Worm (Caenorhabditis elegans) whole organism, L1 larva: ENCODE measurements around the gene F53H2.3.

Source experiments
- C16A3.4 ChIP-seq: fragments of 150-350 bp; optimal IDR thresholded peaks from 2 replicates; lab custom pipeline; 2014; ENCODE audit warnings: missing biosample characterization, missing genetic modification characterization
- C34B4.2 ChIP-seq: sonication (generic microtip); optimal IDR thresholded peaks from 2 replicates; lab custom pipeline; 2017; ENCODE audit warnings: mild to moderate bottlenecking, missing genetic modification characterization, missing compliant biosample characterization
- F16B12.6 ChIP-seq: fragments of 150-350 bp; optimal IDR thresholded peaks from 2 replicates; lab custom pipeline; 2014; ENCODE audit warnings: missing biosample characterization, missing genetic modification characterization
- aha-1 ChIP-seq: fragments of 150-350 bp; optimal IDR thresholded peaks from 2 replicates; lab custom pipeline; 2014; ENCODE audit warnings: missing biosample characterization, missing genetic modification characterization
- aly-2 ChIP-seq: fragments of 150-350 bp; optimal IDR thresholded peaks from 2 replicates; lab custom pipeline; 2014; ENCODE audit warnings: missing biosample characterization, missing genetic modification characterization
- ama-1 ChIP-seq: fragments of 150-350 bp; optimal IDR thresholded peaks from 2 replicates; lab custom pipeline; 2014
- ceh-63 ChIP-seq: fragments of 200-800 bp; sonication (Bioruptor generic); optimal IDR thresholded peaks from 2 replicates; lab custom pipeline; 2018; ENCODE audit warnings: mild to moderate bottlenecking, missing genetic modification characterization, missing compliant biosample characterization
- ceh-8 ChIP-seq: fragments of 200-800 bp; sonication (Bioruptor generic); optimal IDR thresholded peaks from 2 replicates; lab custom pipeline; 2018; ENCODE audit warnings: mild to moderate bottlenecking, missing genetic modification characterization, moderate library complexity, missing compliant biosample characterization
- ceh-82 ChIP-seq, 3 experiments: fragments of 150-350 bp in 1 of 3; sonication (generic microtip) in 2 of 3; optimal IDR thresholded peaks; 2 replicates each; lab custom pipeline; 2014 to 2017; ENCODE audit warnings: missing biosample characterization in 3 of 3, missing genetic modification characterization in 3 of 3
- ceh-90 ChIP-seq: sonication (generic microtip); optimal IDR thresholded peaks from 2 replicates; lab custom pipeline; 2016; ENCODE audit warnings: missing genetic modification characterization, missing compliant biosample characterization
- ces-1 ChIP-seq: fragments of 150-350 bp; optimal IDR thresholded peaks from 2 replicates; lab custom pipeline; 2014; ENCODE audit warnings: missing biosample characterization, missing genetic modification reagents, missing genetic modification characterization
- dpl-1 ChIP-seq, 3 experiments: fragments of 150-350 bp in 2 of 3; sonication (generic microtip) in 1 of 3; optimal IDR thresholded peaks; 2 replicates each; lab custom pipeline; 2014 to 2017; ENCODE audit warnings: missing biosample characterization in 3 of 3, missing genetic modification characterization in 3 of 3, missing genetic modification reagents in 3 of 3
- dsc-1 ChIP-seq: sonication (generic microtip); optimal IDR thresholded peaks from 2 replicates; lab custom pipeline; 2016; ENCODE audit warnings: mild to moderate bottlenecking, missing genetic modification characterization, missing compliant biosample characterization
- efl-1 ChIP-seq, 4 experiments: fragments of 150-350 bp; optimal IDR thresholded peaks in 3 of 4; peaks in 1 of 4; 1 replicate in 1 of 4; 2 replicates in 3 of 4; lab custom pipeline; 2014; ENCODE audit warnings: missing biosample characterization in 2 of 4, missing genetic modification characterization in 2 of 4, missing genetic modification reagents in 2 of 4
- efl-3 ChIP-seq: fragments of 200-800 bp; sonication (Bioruptor generic); optimal IDR thresholded peaks from 2 replicates; lab custom pipeline; 2018; ENCODE audit warnings: mild to moderate bottlenecking, missing genetic modification characterization, missing compliant biosample characterization
- elt-2 ChIP-seq: sonication (generic microtip); optimal IDR thresholded peaks from 2 replicates; lab custom pipeline; 2016; ENCODE audit warnings: missing genetic modification characterization, mild to moderate bottlenecking, inconsistent platforms, missing compliant biosample characterization, missing genetic modification reagents
- fkh-4 ChIP-seq: sonication (generic microtip); optimal IDR thresholded peaks from 2 replicates; lab custom pipeline; 2016; ENCODE audit warnings: missing compliant biosample characterization, missing genetic modification characterization, borderline replicate concordance
- fkh-8 ChIP-seq: sonication (generic microtip); optimal IDR thresholded peaks from 2 replicates; lab custom pipeline; 2016; ENCODE audit warnings: mild to moderate bottlenecking, missing genetic modification characterization, missing compliant biosample characterization
- fos-1 ChIP-seq: fragments of 150-350 bp; optimal IDR thresholded peaks from 2 replicates; lab custom pipeline; 2014; ENCODE audit warnings: missing biosample characterization, missing genetic modification characterization
- grh-1 ChIP-seq: fragments of 200-800 bp; sonication (Bioruptor generic); IDR thresholded peaks from 2 replicates; pipeline ENCODE4 v1.3.6; 2022; ENCODE audit warnings: missing genetic modification reagents, missing genetic modification characterization, missing compliant biosample characterization
- hlh-17 ChIP-seq: fragments of 200-800 bp; sonication (Bioruptor generic); optimal IDR thresholded peaks from 2 replicates; lab custom pipeline; 2018; ENCODE audit warnings: missing genetic modification characterization, mild to moderate bottlenecking, missing compliant biosample characterization, moderate library complexity, borderline replicate concordance
- hpl-2 ChIP-seq: fragments of 150-350 bp; optimal IDR thresholded peaks from 2 replicates; lab custom pipeline; 2014; ENCODE audit warnings: missing biosample characterization, missing genetic modification reagents, missing genetic modification characterization
- irx-1 ChIP-seq: sonication (generic microtip); optimal IDR thresholded peaks from 2 replicates; lab custom pipeline; 2016; ENCODE audit warnings: missing genetic modification characterization, missing compliant biosample characterization
- lin-13 ChIP-seq: fragments of 150-350 bp; optimal IDR thresholded peaks from 2 replicates; lab custom pipeline; 2014; ENCODE audit warnings: missing biosample characterization, missing genetic modification reagents, missing genetic modification characterization
- lin-14 ChIP-seq: fragments of 200-800 bp; sonication (Bioruptor generic); optimal IDR thresholded peaks from 2 replicates; lab custom pipeline; 2018; ENCODE audit warnings: mild to moderate bottlenecking, missing genetic modification characterization, moderate library complexity, missing compliant biosample characterization
- lsy-2 ChIP-seq, 2 experiments: fragments of 150-350 bp; optimal IDR thresholded peaks; 2 replicates each; lab custom pipeline; 2014; ENCODE audit warnings: missing biosample characterization in 2 of 2, missing genetic modification characterization in 2 of 2
- mdl-1 ChIP-seq, 2 experiments: fragments of 150-350 bp; optimal IDR thresholded peaks; 2 replicates each; lab custom pipeline; 2014 to 2017; ENCODE audit warnings: missing biosample characterization in 2 of 2, missing genetic modification characterization in 2 of 2, inconsistent platforms in 1 of 2
- mep-1 ChIP-seq: fragments of 150-350 bp; optimal IDR thresholded peaks from 2 replicates; lab custom pipeline; 2014; ENCODE audit warnings: missing biosample characterization, missing genetic modification characterization
- nhr-12 ChIP-seq: sonication (generic microtip); optimal IDR thresholded peaks from 2 replicates; lab custom pipeline; 2017; ENCODE audit warnings: missing biosample characterization, missing genetic modification characterization
- nhr-19 ChIP-seq: fragments of 200-800 bp; sonication (Bioruptor generic); conservative IDR thresholded peaks from 2 replicates; pipeline ENCODE4 v1.3.6; 2022; ENCODE audit warnings: missing genetic modification characterization, missing compliant biosample characterization
- nhr-237 ChIP-seq: fragments of 150-350 bp; optimal IDR thresholded peaks from 2 replicates; lab custom pipeline; 2014; ENCODE audit warnings: missing biosample characterization, missing genetic modification characterization
- nhr-28 ChIP-seq: fragments of 150-350 bp; optimal IDR thresholded peaks from 2 replicates; lab custom pipeline; 2014; ENCODE audit warnings: missing biosample characterization, missing genetic modification characterization
- nhr-47 ChIP-seq: sonication (generic microtip); optimal IDR thresholded peaks from 2 replicates; lab custom pipeline; 2016; ENCODE audit warnings: mild to moderate bottlenecking, missing genetic modification characterization, moderate library complexity, missing compliant biosample characterization
- nhr-71 ChIP-seq: sonication (generic microtip); optimal IDR thresholded peaks from 2 replicates; lab custom pipeline; 2016; ENCODE audit warnings: mild to moderate bottlenecking, missing genetic modification characterization, moderate library complexity, missing compliant biosample characterization
- nhr-76 ChIP-seq: sonication (generic microtip); optimal IDR thresholded peaks from 2 replicates; lab custom pipeline; 2017; ENCODE audit warnings: missing biosample characterization, missing genetic modification characterization
- pax-3 ChIP-seq: fragments of 200-800 bp; sonication (Bioruptor generic); optimal IDR thresholded peaks from 2 replicates; lab custom pipeline; 2018; ENCODE audit warnings: mild to moderate bottlenecking, missing genetic modification characterization, moderate library complexity, missing compliant biosample characterization
- skn-1 ChIP-seq: fragments of 150-350 bp; optimal IDR thresholded peaks from 2 replicates; lab custom pipeline; 2014; ENCODE audit warnings: missing biosample characterization, missing genetic modification characterization
- snu-23 ChIP-seq: sonication (generic microtip); optimal IDR thresholded peaks from 2 replicates; lab custom pipeline; 2016; ENCODE audit warnings: missing genetic modification characterization, missing compliant biosample characterization
- sup-37 ChIP-seq: fragments of 200-800 bp; sonication (Bioruptor generic); optimal IDR thresholded peaks from 2 replicates; lab custom pipeline; 2018; ENCODE audit warnings: mild to moderate bottlenecking, missing genetic modification characterization, missing compliant biosample characterization
- swsn-7 ChIP-seq: sonication (generic microtip); optimal IDR thresholded peaks from 2 replicates; lab custom pipeline; 2016; ENCODE audit warnings: missing genetic modification characterization, missing compliant biosample characterization
- tbx-2 ChIP-seq: sonication (generic microtip); optimal IDR thresholded peaks from 2 replicates; lab custom pipeline; 2016; ENCODE audit warnings: missing genetic modification characterization, missing compliant biosample characterization
- tlp-1 ChIP-seq: fragments of 150-350 bp; optimal IDR thresholded peaks from 2 replicates; lab custom pipeline; 2014; ENCODE audit warnings: missing biosample characterization, missing genetic modification characterization
- unc-62 ChIP-seq: fragments of 150-350 bp; optimal IDR thresholded peaks from 2 replicates; lab custom pipeline; 2014; ENCODE audit warnings: missing biosample characterization, missing genetic modification reagents, missing genetic modification characterization
- unc-86 ChIP-seq: sonication (generic microtip); optimal IDR thresholded peaks from 2 replicates; lab custom pipeline; 2016; ENCODE audit warnings: missing genetic modification characterization, missing compliant biosample characterization
- zag-1 ChIP-seq: fragments of 150-350 bp; optimal IDR thresholded peaks from 2 replicates; lab custom pipeline; 2014; ENCODE audit warnings: missing biosample characterization, missing genetic modification characterization
- ztf-4 ChIP-seq: fragments of 150-350 bp; optimal IDR thresholded peaks from 2 replicates; lab custom pipeline; 2014; ENCODE audit warnings: missing biosample characterization, missing genetic modification characterization

Gene F53H2.3

DNA sequence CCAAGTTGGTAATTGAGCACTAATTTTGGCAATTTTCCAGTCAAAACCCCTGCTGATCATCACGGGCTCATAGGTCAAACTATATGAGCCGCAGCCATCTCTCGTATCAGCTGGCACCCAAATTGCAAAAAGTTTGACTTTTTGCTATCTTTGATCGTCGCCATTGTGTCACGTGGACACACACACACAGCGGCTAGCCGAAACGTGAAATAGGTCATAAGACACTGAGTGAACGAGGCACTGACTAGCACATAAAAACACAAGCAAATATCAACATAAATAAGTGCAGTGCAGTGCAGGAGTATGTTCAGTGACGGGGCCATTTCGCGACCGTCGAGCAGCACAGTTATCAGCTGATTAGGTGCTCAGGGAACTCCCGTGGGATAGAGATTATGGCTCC is 7.2 kb upstream of the F53H2.3 start (continued):
- TF ChIP-seq nhr-28 (no peak), swsn-7 (tag; lab: Kevin White, UChicago) (peak; percentile 38), snu-23 (peak; percentile 71), unc-62 (GFP tag; lab: Kevin White, UChicago) (no peak), ceh-63 (GFP tag; lab: Kevin White, UChicago) (no peak), grh-1 (GFP tag; lab: Robert Waterston, UW) (no peak), fkh-8 (no peak), lin-14 (GFP tag; lab: Kevin White, UChicago) (peak; percentile 90), tlp-1 (tag; lab: Kevin White, UChicago) (no peak), hpl-2 (GFP tag; lab: Kevin White, UChicago) (no peak), elt-2 (tag; lab: Kevin White, UChicago) (peak; percentile 93), lin-13 (peak; percentile 40), irx-1 (tag; lab: Kevin White, UChicago) (peak; percentile 55), nhr-237 (tag; lab: Kevin White, UChicago) (no peak), hlh-17 (GFP tag; lab: Kevin White, UChicago) (no peak), aly-2 (tag; lab: Kevin White, UChicago) (no peak), mdl-1 (tag; optimal IDR thresholded peaks at IDR 0.05; lab: Kevin White, UChicago) (peak in 1 of 2 experiments; percentile 98), ama-1 (lab: Kevin White, UChicago) (peak; percentile 76), ceh-82 (tag; optimal IDR thresholded peaks at IDR 0.05; lab: Kevin White, UChicago) (no peak), F16B12.6 (tag; lab: Kevin White, UChicago) (no peak), efl-3 (GFP tag; lab: Kevin White, UChicago) (no peak), nhr-12 (tag; lab: Kevin White, UChicago) (no peak), tbx-2 (tag; lab: Kevin White, UChicago) (peak; percentile 62), fkh-4 (no peak), unc-86 (tag; lab: Kevin White, UChicago) (no peak), ceh-8 (GFP tag; lab: Kevin White, UChicago) (no peak), nhr-76 (tag; lab: Kevin White, UChicago) (no peak), ces-1 (GFP tag; lab: Kevin White, UChicago) (no peak), ceh-90 (no peak), C34B4.2 (tag; lab: Kevin White, UChicago) (no peak), sup-37 (GFP tag; lab: Kevin White, UChicago) (no peak)

- TF ChIP-seq dsc-1 (tag; lab: Kevin White, UChicago) (peak; percentile 17), swsn-7 (tag; lab: Kevin White, UChicago) (peak; percentile 21), irx-1 (tag; lab: Kevin White, UChicago) (peak; percentile 26), aha-1 (tag; lab: Kevin White, UChicago) (no peak), zag-1 (tag; lab: Kevin White, UChicago) (no peak), nhr-47 (tag; lab: Kevin White, UChicago) (peak; percentile 44), skn-1 (tag; lab: Kevin White, UChicago) (peak; percentile 19), ztf-4 (tag; lab: Kevin White, UChicago) (no peak), fos-1 (tag; lab: Kevin White, UChicago) (peak; percentile 5), nhr-19 (GFP tag; lab: Robert Waterston, UW) (0 out of 2 replicates have a peak, but pooled peaks have one; percentile 12), mep-1 (peak; percentile 26), pax-3 (tag; lab: Kevin White, UChicago) (peak; percentile 25), ceh-82 (tag; optimal IDR thresholded peaks at IDR 0.05; lab: Kevin White, UChicago) (peak in 1 of 3 experiments; percentile 12), C16A3.4 (tag; lab: Kevin White, UChicago) (no peak), unc-86 (tag; lab: Kevin White, UChicago) (peak; percentile 54), snu-23 (peak; percentile 16), ceh-90 (no peak), unc-62 (GFP tag; lab: Kevin White, UChicago) (no peak), nhr-71 (peak; percentile 58), lsy-2 (tag; optimal IDR thresholded peaks at IDR 0.05; lab: Kevin White, UChicago) (peak in 1 of 2 experiments; percentile 32), lin-14 (GFP tag; lab: Kevin White, UChicago) (peak; percentile 83), fkh-8 (peak; percentile 66), mdl-1 (tag; optimal IDR thresholded peaks at IDR 0.05; lab: Kevin White, UChicago) (peak in 1 of 2 experiments; percentile 51), efl-1 (optimal IDR thresholded peaks at IDR 0.05; lab: Kevin White, UChicago) (peak in 1 of 2 experiments; percentile 35), efl-1 (GFP tag; optimal IDR thresholded peaks at IDR 0.05 in 1 of 2; lab: Kevin White, UChicago) (peak; percentile 16 to 45), dpl-1 (GFP tag; optimal IDR thresholded peaks at IDR 0.05; lab: Kevin White, UChicago) (peak in 1 of 3 experiments; percentile 9)
Observed at ce11 chrV:20417809-20418208, 6.2 kb upstream of the F53H2.3 start.
